Fruit fly (Drosophila melanogaster) whole organism, embryonic: ENCODE measurements around the gene CG42763.
A peak's percentile ranks its signal among the peaks of the same experiment; 100 is the strongest.

Experiments used
- Abd-B ChIP-seq: fragments of 200-800 bp; sonication (Bioruptor generic); optimal IDR thresholded peaks from 2 replicates; lab custom pipeline; 2018; ENCODE audit warnings: missing biosample characterization, mild to moderate bottlenecking, missing genetic modification characterization, moderate library complexity
- Atf6 ChIP-seq: fragments of 200-800 bp; sonication (Bioruptor generic); IDR thresholded peaks from 2 replicates; pipeline ENCODE4 v1.3.6; 2022; ENCODE audit warnings: missing biosample characterization, missing genetic modification characterization
- CG10321 ChIP-seq: fragments of 200-800 bp; sonication (Bioruptor generic); IDR thresholded peaks from 2 replicates; pipeline ENCODE4 v1.3.6; 2022; ENCODE audit warnings: missing biosample characterization, missing genetic modification characterization
- CG10654 ChIP-seq: fragments of 200-800 bp; sonication (Bioruptor generic); optimal IDR thresholded peaks from 2 replicates; lab custom pipeline; 2016; ENCODE audit warnings: missing biosample characterization, missing genetic modification characterization
- CG11085 ChIP-seq: fragments of 200-800 bp; sonication (Bioruptor generic); IDR thresholded peaks from 2 replicates; pipeline ENCODE4 v1.3.6; 2022; ENCODE audit warnings: missing biosample characterization, missing genetic modification characterization
- CG11723 ChIP-seq: fragments of 200-800 bp; sonication (Bioruptor generic); optimal IDR thresholded peaks from 2 replicates; lab custom pipeline; 2017; ENCODE audit warnings: missing biosample characterization, mild to moderate bottlenecking, missing genetic modification characterization
- CG14860 ChIP-seq: fragments of 200-800 bp; sonication (Bioruptor generic); IDR thresholded peaks from 3 replicates; pipeline ENCODE4 v1.3.6; 2022; ENCODE audit warnings: missing biosample characterization, missing genetic modification characterization; ENCODE audit not compliant: partially characterized antibody
- CG15269 ChIP-seq: fragments of 200-800 bp; sonication (Bioruptor generic); optimal IDR thresholded peaks from 2 replicates; lab custom pipeline; 2018; ENCODE audit warnings: missing biosample characterization, mild to moderate bottlenecking, missing genetic modification characterization, moderate library complexity
- CG15514 ChIP-seq: fragments of 200-800 bp; sonication (Bioruptor generic); optimal IDR thresholded peaks from 3 replicates; lab custom pipeline; 2017; ENCODE audit warnings: missing biosample characterization, missing genetic modification characterization, mild to moderate bottlenecking, moderate library complexity, missing genetic modification reagents
- CG15601 ChIP-seq: fragments of 200-800 bp; sonication (Bioruptor generic); optimal IDR thresholded peaks from 3 replicates; lab custom pipeline; 2019; ENCODE audit warnings: missing biosample characterization, mild to moderate bottlenecking, missing genetic modification characterization, moderate library complexity
- CG17612 ChIP-seq: fragments of 200-800 bp; sonication (Bioruptor generic); IDR thresholded peaks from 2 replicates; pipeline ENCODE4 v1.3.6; 2022; ENCODE audit warnings: missing biosample characterization, missing genetic modification characterization
- CG17912 ChIP-seq: fragments of 200-800 bp; sonication (Bioruptor generic); optimal IDR thresholded peaks from 2 replicates; lab custom pipeline; 2018; ENCODE audit warnings: missing biosample characterization, mild to moderate bottlenecking, missing genetic modification characterization
- CG30020 ChIP-seq: fragments of 200-800 bp; optimal IDR thresholded peaks from 2 replicates; lab custom pipeline; 2019; ENCODE audit warnings: missing biosample characterization, mild to moderate bottlenecking, missing genetic modification characterization, moderate library complexity
- CG31441 ChIP-seq: fragments of 200-800 bp; sonication (Bioruptor generic); IDR thresholded peaks from 2 replicates; pipeline ENCODE4 v1.3.6; 2022; ENCODE audit warnings: missing biosample characterization, missing genetic modification characterization
- CG32532 ChIP-seq: fragments of 200-800 bp; sonication (Bioruptor generic); IDR thresholded peaks from 2 replicates; pipeline ENCODE4 v1.3.6; 2022; ENCODE audit warnings: missing biosample characterization, missing genetic modification characterization
- CG43689 ChIP-seq: fragments of 200-800 bp; sonication (Bioruptor generic); IDR thresholded peaks from 2 replicates; pipeline ENCODE4 v1.3.6; 2022; ENCODE audit warnings: missing biosample characterization, missing genetic modification characterization
- CG6791 ChIP-seq: fragments of 200-800 bp; sonication (Bioruptor generic); IDR thresholded peaks from 3 replicates; pipeline ENCODE4 v1.3.6; 2022; ENCODE audit warnings: missing biosample characterization, missing genetic modification characterization; ENCODE audit not compliant: partially characterized antibody
- CG6813 ChIP-seq: fragments of 200-800 bp; sonication (Bioruptor generic); optimal IDR thresholded peaks from 2 replicates; lab custom pipeline; 2017; ENCODE audit warnings: missing biosample characterization, missing genetic modification characterization, mild to moderate bottlenecking, moderate library complexity, missing genetic modification reagents
- CG7271 ChIP-seq: fragments of 200-800 bp; sonication (Bioruptor generic); optimal IDR thresholded peaks from 2 replicates; lab custom pipeline; 2018; ENCODE audit warnings: missing biosample characterization, mild to moderate bottlenecking, missing genetic modification characterization, moderate library complexity
- CG7963 ChIP-seq: fragments of 200-800 bp; sonication (Bioruptor generic); IDR thresholded peaks from 3 replicates; pipeline ENCODE4 v1.3.6; 2022; ENCODE audit warnings: missing biosample characterization, missing genetic modification characterization; ENCODE audit not compliant: partially characterized antibody
- CTCF ChIP-seq: fragments of 200-800 bp; sonication (Bioruptor generic); optimal IDR thresholded peaks from 2 replicates; lab custom pipeline; 2017; ENCODE audit warnings: missing biosample characterization, mild to moderate bottlenecking, missing genetic modification characterization, moderate library complexity
- Dbx ChIP-seq: fragments of 200-800 bp; sonication (Bioruptor generic); IDR thresholded peaks from 3 replicates; pipeline ENCODE4 v1.3.6; 2022; ENCODE audit warnings: missing biosample characterization, missing genetic modification characterization
- HHEX ChIP-seq: fragments of 200-800 bp; sonication (Bioruptor generic); optimal IDR thresholded peaks from 3 replicates; lab custom pipeline; 2017; ENCODE audit warnings: missing biosample characterization, mild to moderate bottlenecking, missing genetic modification characterization, missing genetic modification reagents
- HLH54F ChIP-seq: fragments of 200-800 bp; sonication (Bioruptor generic); optimal IDR thresholded peaks from 3 replicates; lab custom pipeline; 2016; ENCODE audit warnings: missing biosample characterization, missing genetic modification characterization
- Hr51 ChIP-seq, 2 experiments: fragments of 200-800 bp; sonication (Bioruptor generic); optimal IDR thresholded peaks; 2 replicates in 1 of 2; 3 replicates in 1 of 2; lab custom pipeline; 2016 to 2018; ENCODE audit warnings: missing biosample characterization in 2 of 2, missing genetic modification characterization in 2 of 2, mild to moderate bottlenecking in 1 of 2, moderate library complexity in 1 of 2
- Jarid2 ChIP-seq: fragments of 200-800 bp; sonication (Bioruptor generic); optimal IDR thresholded peaks from 3 replicates; lab custom pipeline; 2017; ENCODE audit warnings: mild to moderate bottlenecking, missing biosample characterization, missing genetic modification reagents, missing genetic modification characterization
- NC2α ChIP-seq: fragments of 200-800 bp; sonication (Bioruptor generic); optimal IDR thresholded peaks from 2 replicates; lab custom pipeline; 2016; ENCODE audit warnings: missing biosample characterization, missing genetic modification characterization
- NFAT ChIP-seq: fragments of 200-800 bp; sonication (Bioruptor generic); IDR thresholded peaks from 2 replicates; pipeline ENCODE4 v1.3.6; 2022; ENCODE audit warnings: missing biosample characterization, missing genetic modification characterization
- Oaz ChIP-seq: fragments of 200-800 bp; sonication (Bioruptor generic); IDR thresholded peaks from 2 replicates; pipeline ENCODE4 v1.3.6; 2022; ENCODE audit warnings: missing biosample characterization, missing genetic modification characterization
- Rfx ChIP-seq: fragments of 200-800 bp; sonication (Bioruptor generic); IDR thresholded peaks from 2 replicates; pipeline ENCODE4 v1.3.6; 2022; ENCODE audit warnings: missing biosample characterization, missing genetic modification characterization
- Sry-β ChIP-seq: fragments of 200-800 bp; sonication (Bioruptor generic); optimal IDR thresholded peaks from 2 replicates; lab custom pipeline; 2018; ENCODE audit warnings: missing biosample characterization, mild to moderate bottlenecking, missing genetic modification characterization, moderate library complexity
- Vsx1 ChIP-seq: fragments of 200-800 bp; sonication (Bioruptor generic); optimal IDR thresholded peaks from 2 replicates; lab custom pipeline; 2017; ENCODE audit warnings: missing biosample characterization, mild to moderate bottlenecking, missing genetic modification characterization, missing genetic modification reagents
- ab ChIP-seq: fragments of 200-800 bp; sonication (Bioruptor generic); optimal IDR thresholded peaks from 2 replicates; lab custom pipeline; 2016; ENCODE audit warnings: missing biosample characterization, missing genetic modification characterization
- abd-A ChIP-seq: fragments of 200-800 bp; sonication (Bioruptor generic); optimal IDR thresholded peaks from 3 replicates; lab custom pipeline; 2019; ENCODE audit warnings: missing biosample characterization, mild to moderate bottlenecking, missing genetic modification characterization, moderate library complexity
- ac ChIP-seq: fragments of 200-800 bp; sonication (Bioruptor generic); optimal IDR thresholded peaks from 3 replicates; lab custom pipeline; 2017; ENCODE audit warnings: missing biosample characterization, mild to moderate bottlenecking, missing genetic modification characterization
- bbx ChIP-seq: fragments of 200-800 bp; sonication (Bioruptor generic); IDR thresholded peaks from 2 replicates; pipeline ENCODE4 v1.3.6; 2022; ENCODE audit warnings: missing biosample characterization, missing genetic modification characterization; ENCODE audit not compliant: partially characterized antibody
- bcd ChIP-seq: fragments of 200-800 bp; sonication (Bioruptor generic); optimal IDR thresholded peaks from 2 replicates; lab custom pipeline; 2017; ENCODE audit warnings: missing biosample characterization, mild to moderate bottlenecking, missing genetic modification characterization
- chm ChIP-seq: fragments of 200-800 bp; sonication (Bioruptor generic); IDR thresholded peaks from 2 replicates; pipeline ENCODE4 v1.3.6; 2022; ENCODE audit warnings: missing biosample characterization, missing genetic modification characterization
- dati ChIP-seq: fragments of 200-800 bp; sonication (Bioruptor generic); IDR thresholded peaks from 2 replicates; pipeline ENCODE4 v1.3.6; 2022; ENCODE audit warnings: missing biosample characterization, missing genetic modification characterization
- gem ChIP-seq: fragments of 200-800 bp; sonication (Bioruptor generic); optimal IDR thresholded peaks from 2 replicates; lab custom pipeline; 2019; ENCODE audit warnings: missing biosample characterization, mild to moderate bottlenecking, missing genetic modification characterization, moderate library complexity
- org-1 ChIP-seq: fragments of 200-800 bp; sonication (Bioruptor generic); optimal IDR thresholded peaks from 2 replicates; lab custom pipeline; 2017; ENCODE audit warnings: missing biosample characterization, missing genetic modification characterization
- pb ChIP-seq: fragments of 200-800 bp; sonication (Bioruptor generic); optimal IDR thresholded peaks from 3 replicates; lab custom pipeline; 2016; ENCODE audit warnings: missing biosample characterization, missing genetic modification characterization
- phol ChIP-seq: fragments of 200-800 bp; sonication (Bioruptor generic); optimal IDR thresholded peaks from 3 replicates; lab custom pipeline; 2018; ENCODE audit warnings: missing biosample characterization, mild to moderate bottlenecking, missing genetic modification characterization, moderate library complexity
- rib ChIP-seq: fragments of 200-800 bp; sonication (Bioruptor generic); IDR thresholded peaks from 2 replicates; pipeline ENCODE4 v1.3.6; 2022; ENCODE audit warnings: missing biosample characterization, missing genetic modification characterization
- scrt ChIP-seq: fragments of 200-800 bp; sonication (Bioruptor generic); optimal IDR thresholded peaks from 2 replicates; lab custom pipeline; 2018; ENCODE audit warnings: missing biosample characterization, mild to moderate bottlenecking, missing genetic modification characterization, moderate library complexity
- slp2 ChIP-seq: fragments of 200-800 bp; sonication (Bioruptor generic); optimal IDR thresholded peaks from 2 replicates; lab custom pipeline; 2016; ENCODE audit warnings: missing biosample characterization, missing genetic modification characterization
- stc ChIP-seq: fragments of 200-800 bp; sonication (Bioruptor generic); IDR thresholded peaks from 2 replicates; pipeline ENCODE4 v1.3.6; 2022; ENCODE audit warnings: missing biosample characterization, missing genetic modification characterization
- tin ChIP-seq: fragments of 200-800 bp; sonication (Bioruptor generic); optimal IDR thresholded peaks from 3 replicates; lab custom pipeline; 2016; ENCODE audit warnings: missing biosample characterization, missing genetic modification characterization
- tup ChIP-seq: fragments of 200-800 bp; sonication (Bioruptor generic); optimal IDR thresholded peaks from 2 replicates; lab custom pipeline; 2016; ENCODE audit warnings: missing biosample characterization, mild to moderate bottlenecking, missing genetic modification characterization, moderate library complexity

CG42763 gene

dm6 chr2L:8162307-8163024, 17.6 kb upstream of the CG42763 start, which contains the start of gene Acbp1 (continued):
- peak; percentile 79 for TF ChIP-seq bbx (GFP tag; lab: Robert Waterston, UW)
- peak; percentile 93 for TF ChIP-seq abd-A (tag; lab: Kevin White, UChicago)
- peak; percentile 89 for TF ChIP-seq CG15514 (GFP tag; lab: Kevin White, UChicago)
- TF ChIP-seq Abd-B (GFP tag; lab: Kevin White, UChicago): peak; percentile 91
- peak; percentile 91 for TF ChIP-seq ac (GFP tag; lab: Kevin White, UChicago)
- TF ChIP-seq HLH54F (GFP tag; lab: Kevin White, UChicago): peak; percentile 95
- peak; percentile 97 for TF ChIP-seq CG15601 (tag; lab: Kevin White, UChicago)
- peak; percentile 94 for TF ChIP-seq Atf6
- TF ChIP-seq Hr51 (GFP tag; optimal IDR thresholded peaks at IDR 0.05; lab: Kevin White, UChicago): peak; percentile 91 to 99
- peak; percentile 90 for TF ChIP-seq CG30020 (tag; lab: Kevin White, UChicago)
- peak; percentile 97 for TF ChIP-seq CG31441 (GFP tag; lab: Robert Waterston, UW)
- peak; percentile 60 for TF ChIP-seq dati (GFP tag; lab: Robert Waterston, UW)
- TF ChIP-seq Jarid2 (GFP tag; lab: Kevin White, UChicago): no peak
- peak; percentile 91 for TF ChIP-seq slp2 (GFP tag; lab: Kevin White, UChicago)
- TF ChIP-seq scrt: peak; percentile 98
- TF ChIP-seq CG15269 (tag; lab: Kevin White, UChicago): peak; percentile 97
- TF ChIP-seq chm (GFP tag; lab: Robert Waterston, UW): peak; percentile 91
- peak; percentile 76 for TF ChIP-seq Oaz (GFP tag; lab: Robert Waterston, UW)
- peak; percentile 86 for TF ChIP-seq CG11085
- TF ChIP-seq Dbx: peak; percentile 90
- peak; percentile 79 for TF ChIP-seq tup (GFP tag; lab: Kevin White, UChicago)
- TF ChIP-seq Sry-β (GFP tag; lab: Kevin White, UChicago): peak; percentile 62
- TF ChIP-seq gem: peak; percentile 98
- TF ChIP-seq pb: peak; percentile 90
- peak; percentile 88 for TF ChIP-seq NFAT (GFP tag; lab: Robert Waterston, UW)
- TF ChIP-seq CG11723 (GFP tag; lab: Kevin White, UChicago): peak; percentile 96
- peak; percentile 99 for TF ChIP-seq CG6813 (GFP tag; lab: Kevin White, UChicago)
- peak; percentile 84 for TF ChIP-seq rib (GFP tag; lab: Robert Waterston, UW)
- peak; percentile 74 for TF ChIP-seq CG14860 (GFP tag; lab: Robert Waterston, UW)
- peak; percentile 92 for TF ChIP-seq Rfx (GFP tag; lab: Robert Waterston, UW)
- peak; percentile 98 for TF ChIP-seq HHEX (GFP tag; lab: Kevin White, UChicago)
- TF ChIP-seq CG17612 (GFP tag; lab: Robert Waterston, UW): peak; percentile 80
- TF ChIP-seq NC2α (GFP tag; lab: Kevin White, UChicago): peak; percentile 87
- TF ChIP-seq bcd: peak; percentile 92
- peak; percentile 65 for TF ChIP-seq CTCF
- peak; percentile 67 for TF ChIP-seq CG10321 (GFP tag; lab: Robert Waterston, UW)
- peak; percentile 91 for TF ChIP-seq tin (GFP tag; lab: Kevin White, UChicago)
- TF ChIP-seq stc: peak; percentile 81
- TF ChIP-seq CG43689 (GFP tag; lab: Robert Waterston, UW): peak; percentile 39
- peak; percentile 92 for TF ChIP-seq CG10654 (GFP tag; lab: Kevin White, UChicago)
- TF ChIP-seq Vsx1 (GFP tag; lab: Kevin White, UChicago): peak; percentile 96
- TF ChIP-seq CG7963: peak; percentile 68; the same call in 2 of the 3 replicates
- peak; percentile 89 for TF ChIP-seq CG7271
- peak; percentile 97 for TF ChIP-seq org-1 (GFP tag; lab: Kevin White, UChicago)
- peak; percentile 83 for TF ChIP-seq ab (GFP tag; lab: Kevin White, UChicago)
- peak; percentile 89 for TF ChIP-seq CG17912 (GFP tag; lab: Kevin White, UChicago)
- TF ChIP-seq CG32532 (GFP tag; lab: Robert Waterston, UW): peak; percentile 93
- TF ChIP-seq CG6791 (GFP tag; lab: Robert Waterston, UW): peak; percentile 75
- TF ChIP-seq phol (tag; lab: Kevin White, UChicago): peak; percentile 96
